Fruit fly (Drosophila melanogaster) whole organism, embryonic: ENCODE results near the gene CG12995.

Source experiments
- B-H1 ChIP-seq: fragments of 200-800 bp; sonication (Bioruptor generic); IDR thresholded peaks from 3 replicates; pipeline ENCODE4 v1.3.6; 2022; ENCODE audit warnings: missing biosample characterization, missing genetic modification characterization
- BtbVII ChIP-seq: fragments of 200-800 bp; sonication (Bioruptor generic); optimal IDR thresholded peaks from 3 replicates; lab custom pipeline; 2017; ENCODE audit warnings: missing biosample characterization, mild to moderate bottlenecking, missing genetic modification characterization
- CG10147 ChIP-seq: fragments of 200-800 bp; sonication (Bioruptor generic); optimal IDR thresholded peaks from 2 replicates; lab custom pipeline; 2019; ENCODE audit warnings: missing biosample characterization, mild to moderate bottlenecking, missing genetic modification characterization, moderate library complexity
- CG10979 ChIP-seq: fragments of 200-800 bp; sonication (Bioruptor generic); optimal IDR thresholded peaks from 2 replicates; lab custom pipeline; 2018; ENCODE audit warnings: missing biosample characterization, mild to moderate bottlenecking, missing genetic modification characterization, moderate library complexity
- CG11560 ChIP-seq: fragments of 200-800 bp; sonication (Bioruptor generic); IDR thresholded peaks from 3 replicates; pipeline ENCODE4 v1.3.6; 2022; ENCODE audit warnings: missing biosample characterization, missing genetic modification characterization
- CG12299 ChIP-seq: fragments of 200-800 bp; sonication (Bioruptor generic); optimal IDR thresholded peaks from 2 replicates; lab custom pipeline; 2018; ENCODE audit warnings: missing biosample characterization, mild to moderate bottlenecking, missing genetic modification characterization
- CG12391 ChIP-seq: fragments of 200-800 bp; sonication (Bioruptor generic); optimal IDR thresholded peaks from 3 replicates; lab custom pipeline; 2018; ENCODE audit warnings: missing biosample characterization, mild to moderate bottlenecking, missing genetic modification characterization, moderate library complexity
- CG13123 ChIP-seq: fragments of 200-800 bp; sonication (Bioruptor generic); optimal IDR thresholded peaks from 2 replicates; lab custom pipeline; 2016; ENCODE audit warnings: missing biosample characterization, missing genetic modification characterization
- CG15601 ChIP-seq: fragments of 200-800 bp; sonication (Bioruptor generic); optimal IDR thresholded peaks from 3 replicates; lab custom pipeline; 2019; ENCODE audit warnings: missing biosample characterization, mild to moderate bottlenecking, missing genetic modification characterization, moderate library complexity
- CG17385 ChIP-seq: fragments of 200-800 bp; sonication (Bioruptor generic); optimal IDR thresholded peaks from 3 replicates; lab custom pipeline; 2018; ENCODE audit warnings: missing biosample characterization, mild to moderate bottlenecking, missing genetic modification characterization
- CG18262 ChIP-seq: fragments of 200-800 bp; optimal IDR thresholded peaks from 3 replicates; lab custom pipeline; 2019; ENCODE audit warnings: missing biosample characterization, mild to moderate bottlenecking, missing genetic modification characterization, moderate library complexity
- CG18619 ChIP-seq: fragments of 200-800 bp; sonication (Bioruptor generic); optimal IDR thresholded peaks from 3 replicates; lab custom pipeline; 2017; ENCODE audit warnings: missing biosample characterization, mild to moderate bottlenecking, missing genetic modification characterization
- CG31224 ChIP-seq: fragments of 200-800 bp; sonication (Bioruptor generic); IDR thresholded peaks from 2 replicates; pipeline ENCODE4 v1.3.6; 2022; ENCODE audit warnings: missing biosample characterization, missing genetic modification characterization
- CG32772 ChIP-seq: fragments of 200-800 bp; sonication (Bioruptor generic); IDR thresholded peaks from 2 replicates; pipeline ENCODE4 v1.3.6; 2022; ENCODE audit warnings: missing biosample characterization, missing genetic modification characterization
- CG34422 ChIP-seq: fragments of 200-800 bp; sonication (Bioruptor generic); IDR thresholded peaks from 3 replicates; pipeline ENCODE4 v1.3.6; 2022; ENCODE audit warnings: missing biosample characterization, missing genetic modification characterization
- CG3726 ChIP-seq: fragments of 200-800 bp; sonication (Bioruptor generic); IDR thresholded peaks from 3 replicates; pipeline ENCODE4, ENCODE4 v1.3.6; 2022; ENCODE audit warnings: missing biosample characterization, missing genetic modification characterization
- CG4282 ChIP-seq: fragments of 200-800 bp; sonication (Bioruptor generic); optimal IDR thresholded peaks from 2 replicates; lab custom pipeline; 2016; ENCODE audit warnings: missing biosample characterization, missing genetic modification characterization
- CG43689 ChIP-seq: fragments of 200-800 bp; sonication (Bioruptor generic); IDR thresholded peaks from 2 replicates; pipeline ENCODE4 v1.3.6; 2022; ENCODE audit warnings: missing biosample characterization, missing genetic modification characterization
- CG4854 ChIP-seq: fragments of 200-800 bp; sonication (Bioruptor generic); optimal IDR thresholded peaks from 2 replicates; lab custom pipeline; 2016; ENCODE audit warnings: missing biosample characterization, missing genetic modification characterization, inconsistent platforms
- CG6765 ChIP-seq: fragments of 200-800 bp; sonication (Bioruptor generic); optimal IDR thresholded peaks from 3 replicates; lab custom pipeline; 2017; ENCODE audit warnings: missing biosample characterization, mild to moderate bottlenecking, missing genetic modification characterization
- CG6854 ChIP-seq: fragments of 200-800 bp; sonication (Bioruptor generic); optimal IDR thresholded peaks from 3 replicates; lab custom pipeline; 2017; ENCODE audit warnings: missing biosample characterization, mild to moderate bottlenecking, missing genetic modification characterization
- CG7556 ChIP-seq: fragments of 200-800 bp; sonication (Bioruptor generic); optimal IDR thresholded peaks from 2 replicates; lab custom pipeline; 2017; ENCODE audit warnings: missing biosample characterization, mild to moderate bottlenecking, missing genetic modification characterization
- CG7786 ChIP-seq: fragments of 200-800 bp; sonication (Bioruptor generic); optimal IDR thresholded peaks from 2 replicates; lab custom pipeline; 2016; ENCODE audit warnings: missing biosample characterization, missing genetic modification characterization
- CG7963 ChIP-seq: fragments of 200-800 bp; sonication (Bioruptor generic); IDR thresholded peaks from 3 replicates; pipeline ENCODE4 v1.3.6; 2022; ENCODE audit warnings: missing biosample characterization, missing genetic modification characterization; ENCODE audit not compliant: partially characterized antibody
- CG9797 ChIP-seq: fragments of 200-800 bp; sonication (Bioruptor generic); optimal IDR thresholded peaks from 3 replicates; lab custom pipeline; 2018; ENCODE audit warnings: missing biosample characterization, mild to moderate bottlenecking, missing genetic modification characterization
- CG9932 ChIP-seq: fragments of 200-800 bp; sonication (Bioruptor generic); IDR thresholded peaks from 2 replicates; pipeline ENCODE4 v1.3.6; 2022; ENCODE audit warnings: missing biosample characterization, missing genetic modification characterization
- H15 ChIP-seq: fragments of 200-800 bp; sonication (Bioruptor generic); IDR thresholded peaks from 3 replicates; pipeline ENCODE4 v1.3.6; 2022; ENCODE audit warnings: missing biosample characterization, missing genetic modification characterization
- Hmx ChIP-seq: fragments of 200-800 bp; sonication (Bioruptor generic); optimal IDR thresholded peaks from 2 replicates; lab custom pipeline; 2016; ENCODE audit warnings: missing biosample characterization, missing genetic modification characterization
- Lpt ChIP-seq: fragments of >200 bp; optimal IDR thresholded peaks from 2 replicates; lab custom pipeline; 2018; ENCODE audit warnings: missing biosample characterization, missing genetic modification characterization
- Mad ChIP-seq: fragments of 200-800 bp; sonication (Bioruptor generic); optimal IDR thresholded peaks from 2 replicates; lab custom pipeline; 2016; ENCODE audit warnings: missing biosample characterization, missing genetic modification characterization
- Opbp ChIP-seq: fragments of 200-800 bp; sonication (Bioruptor generic); IDR thresholded peaks from 3 replicates; pipeline ENCODE4 v1.3.6; 2022; ENCODE audit warnings: missing biosample characterization, missing genetic modification characterization; ENCODE audit not compliant: partially characterized antibody
- Pdp1 ChIP-seq, 2 experiments: fragments of 200-800 bp; sonication (Bioruptor generic); optimal IDR thresholded peaks; 3 replicates each; lab custom pipeline; 2016; ENCODE audit warnings: missing biosample characterization in 2 of 2, missing genetic modification characterization in 2 of 2, mild to moderate bottlenecking in 1 of 2, moderate library complexity in 1 of 2
- Rx ChIP-seq: fragments of 200-800 bp; sonication (Bioruptor generic); IDR thresholded peaks from 2 replicates; pipeline ENCODE4 v1.3.6; 2022; ENCODE audit warnings: missing biosample characterization, missing genetic modification characterization
- Ssrp ChIP-seq: fragments of 200-800 bp; sonication (Bioruptor generic); optimal IDR thresholded peaks from 2 replicates; lab custom pipeline; 2018; ENCODE audit warnings: missing biosample characterization, mild to moderate bottlenecking, missing genetic modification characterization, moderate library complexity
- az2 ChIP-seq: fragments of 200-800 bp; sonication (Bioruptor generic); optimal IDR thresholded peaks from 3 replicates; lab custom pipeline; 2016; ENCODE audit warnings: missing biosample characterization, missing genetic modification characterization
- cad ChIP-seq: fragments of >200 bp; optimal IDR thresholded peaks from 2 replicates; lab custom pipeline; 2017; ENCODE audit warnings: missing biosample characterization, missing genetic modification characterization
- chn ChIP-seq: fragments of 200-800 bp; sonication (Bioruptor generic); optimal IDR thresholded peaks from 2 replicates; lab custom pipeline; 2016; ENCODE audit warnings: missing biosample characterization, missing genetic modification characterization
- crc ChIP-seq: fragments of 200-800 bp; sonication (Bioruptor generic); optimal IDR thresholded peaks from 2 replicates; lab custom pipeline; 2016; ENCODE audit warnings: missing biosample characterization, missing genetic modification characterization
- eve ChIP-seq, 2 experiments: fragments of >200 bp; optimal IDR thresholded peaks; 2 replicates each; lab custom pipeline; 2017; ENCODE audit warnings: missing biosample characterization in 2 of 2, missing genetic modification characterization in 2 of 2
- grau ChIP-seq: fragments of 200-800 bp; optimal IDR thresholded peaks from 3 replicates; lab custom pipeline; 2019; ENCODE audit warnings: missing biosample characterization, mild to moderate bottlenecking, missing genetic modification characterization, moderate library complexity
- hb ChIP-seq: fragments of 200-800 bp; sonication (Bioruptor generic); IDR thresholded peaks from 3 replicates; pipeline ENCODE4 v1.3.6; 2022; ENCODE audit warnings: missing biosample characterization, missing genetic modification characterization; ENCODE audit not compliant: partially characterized antibody
- jigr1 ChIP-seq: fragments of 200-800 bp; sonication (Bioruptor generic); IDR thresholded peaks from 3 replicates; pipeline ENCODE4 v1.3.6; 2022; ENCODE audit warnings: missing biosample characterization, missing genetic modification characterization
- kah ChIP-seq: fragments of 200-800 bp; sonication (Bioruptor generic); optimal IDR thresholded peaks from 2 replicates; lab custom pipeline; 2018; ENCODE audit warnings: missing biosample characterization, mild to moderate bottlenecking, missing genetic modification characterization
- ken ChIP-seq: fragments of 200-800 bp; sonication (Bioruptor generic); IDR thresholded peaks from 3 replicates; pipeline ENCODE4 v1.3.6; 2022; ENCODE audit warnings: missing biosample characterization, missing genetic modification characterization
- lilli ChIP-seq: fragments of 200-800 bp; sonication (Bioruptor generic); optimal IDR thresholded peaks from 3 replicates; lab custom pipeline; 2016; ENCODE audit warnings: missing biosample characterization, missing genetic modification characterization
- lmd ChIP-seq: fragments of 200-800 bp; sonication (Bioruptor generic); IDR thresholded peaks from 2 replicates; pipeline ENCODE4 v1.3.6; 2022; ENCODE audit warnings: missing biosample characterization, missing genetic modification characterization
- sim ChIP-seq: fragments of 200-800 bp; sonication (Bioruptor generic); IDR thresholded peaks from 2 replicates; pipeline ENCODE4 v1.3.6; 2022; ENCODE audit warnings: missing biosample characterization, missing genetic modification characterization
- tap ChIP-seq: fragments of 200-800 bp; optimal IDR thresholded peaks from 3 replicates; lab custom pipeline; 2019; ENCODE audit warnings: missing biosample characterization, mild to moderate bottlenecking, missing genetic modification characterization, moderate library complexity
- tgo ChIP-seq: fragments of 200-800 bp; sonication (Bioruptor generic); IDR thresholded peaks from 3 replicates; pipeline ENCODE4 v1.3.6; 2022; ENCODE audit warnings: missing biosample characterization, missing genetic modification characterization
- wdn ChIP-seq: fragments of 200-800 bp; sonication (Bioruptor generic); IDR thresholded peaks from 2 replicates; pipeline ENCODE4 v1.3.6; 2022; ENCODE audit warnings: missing biosample characterization, missing genetic modification characterization

CG12995 gene

DNA sequence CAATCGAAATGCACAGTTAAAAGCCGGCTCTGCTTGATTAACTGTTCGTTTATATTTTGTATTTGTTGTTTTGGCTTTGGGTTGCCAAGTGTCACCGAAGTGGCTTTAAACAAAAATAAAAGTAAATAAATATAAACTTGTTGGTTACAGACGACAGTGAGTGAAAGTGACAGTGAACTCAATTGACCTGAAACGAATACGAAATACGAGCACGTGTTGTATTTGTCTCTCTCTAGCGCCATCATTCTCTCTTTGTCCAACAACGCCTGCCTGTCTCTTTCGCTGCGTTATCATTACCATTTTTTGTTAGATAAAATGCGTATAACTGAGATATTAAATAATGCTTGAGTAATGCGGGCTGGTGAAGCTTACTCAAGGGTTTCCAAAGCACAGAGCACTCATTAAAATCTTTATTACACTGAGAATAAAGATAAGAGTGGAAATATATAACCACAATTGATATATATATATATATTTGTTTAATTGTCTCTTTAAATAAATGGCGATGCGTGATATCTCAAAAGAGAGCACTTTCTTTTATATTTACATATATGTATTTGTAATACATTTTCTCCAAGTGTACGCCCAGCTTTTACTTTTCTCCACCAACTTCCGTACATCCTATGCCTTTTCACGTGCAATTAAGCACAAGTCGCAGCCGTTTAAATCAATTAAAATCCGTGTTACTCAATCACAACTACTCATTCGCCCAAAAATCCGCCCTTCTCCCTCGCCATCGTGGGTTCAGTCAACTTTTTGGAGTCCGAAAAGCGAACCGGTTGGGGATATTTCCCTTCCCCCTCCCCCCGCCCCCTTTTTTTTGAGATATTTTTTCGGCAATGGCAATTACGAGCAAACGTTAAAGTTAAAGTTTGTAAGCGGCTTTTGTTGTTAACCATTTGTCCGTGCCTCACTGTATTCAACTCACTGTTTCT lies 28.3 kb downstream of the CG12995 start (continued):
- TF ChIP-seq ken (GFP tag; lab: Robert Waterston, UW) (no peak), lmd (GFP tag; lab: Robert Waterston, UW) (peak; percentile 24; the same call in 1 of the 2 replicates), eve (GFP tag; optimal IDR thresholded peaks at IDR 0.05; lab: Kevin White, UChicago) (no peak), CG3726 (GFP tag; lab: Robert Waterston, UW) (0 out of 3 replicates have a peak, but pooled peaks have one; percentile 28), crc (no peak), sim (GFP tag; lab: Robert Waterston, UW) (no peak), CG18262 (tag; lab: Kevin White, UChicago) (peak; percentile 62), CG7786 (GFP tag; lab: Kevin White, UChicago) (no peak), Opbp (GFP tag; lab: Robert Waterston, UW) (no peak), CG10979 (tag; lab: Kevin White, UChicago) (peak; percentile 42), Lpt (no peak), hb (GFP tag; lab: Robert Waterston, UW) (no peak), kah (no peak), CG7963 (no peak), az2 (GFP tag; lab: Kevin White, UChicago) (peak; percentile 5), CG4282 (no peak), BtbVII (GFP tag; lab: Kevin White, UChicago) (no peak), CG6765 (no peak), CG12391 (tag; lab: Kevin White, UChicago) (peak; percentile 23), CG31224 (GFP tag; lab: Robert Waterston, UW) (no peak), CG9797 (no peak), jigr1 (no peak), tgo (peak; percentile 14; the same call in 1 of the 3 replicates), lilli (GFP tag; lab: Kevin White, UChicago) (no peak), CG17385 (GFP tag; lab: Kevin White, UChicago) (peak; percentile 3), CG32772 (GFP tag; lab: Robert Waterston, UW) (no peak), CG10147 (no peak), tap (tag; lab: Kevin White, UChicago) (no peak), CG18619 (GFP tag; lab: Kevin White, UChicago) (no peak), grau (tag; lab: Kevin White, UChicago) (peak; percentile 38), CG34422 (GFP tag; lab: Robert Waterston, UW) (no peak; the same call in 2 of the 3 replicates), CG43689 (GFP tag; lab: Robert Waterston, UW) (no peak), Mad (no peak), CG4854 (no peak), wdn (0 out of 2 replicates have a peak, but pooled peaks have one; percentile 16), CG7556 (no peak), chn (GFP tag; lab: Kevin White, UChicago) (no peak), CG13123 (GFP tag; lab: Kevin White, UChicago) (no peak), CG15601 (tag; lab: Kevin White, UChicago) (peak; percentile 4), cad (no peak), CG12299 (no peak), Hmx (GFP tag; lab: Kevin White, UChicago) (no peak), CG11560 (tag; lab: Robert Waterston, UW) (no peak), H15 (GFP tag; lab: Robert Waterston, UW) (no peak), CG9932 (GFP tag; lab: Robert Waterston, UW) (no peak), Pdp1 (GFP tag; optimal IDR thresholded peaks at IDR 0.05; lab: Kevin White, UChicago) (peak in 1 of 2 experiments; percentile 7), Ssrp (tag; lab: Kevin White, UChicago) (peak; percentile 39), B-H1 (GFP tag; lab: Robert Waterston, UW) (no peak), Rx (GFP tag; lab: Robert Waterston, UW) (no peak), CG6854 (GFP tag; lab: Kevin White, UChicago) (no peak)
